Fruit fly (Drosophila melanogaster): Measurements from ENCODE around the gene cad.

The cad gene

DNA sequence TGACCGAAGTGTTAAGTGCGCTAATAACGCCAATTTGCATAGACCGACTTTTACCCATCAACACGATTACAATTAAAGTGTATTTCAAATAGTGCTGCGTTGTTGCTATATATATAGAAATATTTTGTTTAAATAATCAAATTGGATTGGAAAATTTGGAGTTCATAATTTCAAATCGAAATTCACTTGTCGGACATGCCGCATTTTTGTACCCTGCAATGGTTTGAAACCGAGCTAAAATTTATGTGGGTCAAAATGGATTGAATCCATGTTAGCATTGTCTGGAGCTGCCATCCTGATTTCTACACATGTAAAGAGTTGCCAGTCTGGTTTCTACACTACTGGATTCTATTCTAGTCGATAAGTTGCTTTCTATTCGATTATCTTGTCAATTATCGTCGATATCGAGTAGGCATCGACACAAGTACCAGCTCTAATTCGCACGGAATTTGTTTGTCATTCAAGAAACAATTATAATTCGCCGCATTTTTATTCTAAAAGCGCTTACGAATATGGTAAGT lies 16.8 kb downstream of the cad start, which contains the start of gene Pomp (continued):
- TF ChIP-seq Ada2b (GFP tag; IDR thresholded peaks at IDR 0.05) (peak; percentile 80), CG16815 (GFP tag; optimal IDR thresholded peaks at IDR 0.05) (peak; percentile 70), CG3838 (GFP tag; optimal IDR thresholded peaks at IDR 0.05) (no peak), CG18764 (GFP tag; optimal IDR thresholded peaks at IDR 0.05) (peak; percentile 84), CG11696 (GFP tag; IDR thresholded peaks at IDR 0.05) (peak; percentile 69), CG30431 (GFP tag; optimal IDR thresholded peaks at IDR 0.05) (peak; percentile 72), br (optimal IDR thresholded peaks at IDR 0.05) (no peak), sc (optimal IDR thresholded peaks at IDR 0.05) (no peak), sc (GFP tag; optimal IDR thresholded peaks at IDR 0.05) (peak; percentile 35), pho (GFP tag; optimal IDR thresholded peaks at IDR 0.05) (peak; percentile 33), sr (GFP tag; IDR thresholded peaks at IDR 0.05) (peak; percentile 56; the same call in 2 of the 3 replicates), tup (GFP tag; optimal IDR thresholded peaks at IDR 0.05) (peak; percentile 72), MTF-1 (GFP tag; optimal IDR thresholded peaks at IDR 0.05; ENCODE audit: borderline replicate concordance) (peak; percentile 75), Hr78 (GFP tag; optimal IDR thresholded peaks at IDR 0.05) (peak in 1 of 2 experiments; percentile 72), fd64A (GFP tag; optimal IDR thresholded peaks at IDR 0.05) (peak; percentile 48), tna (GFP tag; IDR thresholded peaks at IDR 0.05; ENCODE audit: partially characterized antibody) (peak; percentile 46; the same call in 1 of the 2 replicates), yki (optimal IDR thresholded peaks at IDR 0.05) (no peak), Stat92E (GFP tag; optimal IDR thresholded peaks at IDR 0.05) (peak in 1 of 3 experiments; percentile 47), CG13123 (GFP tag; optimal IDR thresholded peaks at IDR 0.05) (peak; percentile 70), zf30C (GFP tag; optimal IDR thresholded peaks at IDR 0.05) (peak; percentile 0), GATAe (GFP tag; conservative IDR thresholded peaks at IDR 0.05) (peak; percentile 42; the same call in 1 of the 2 replicates), Dbx (GFP tag; IDR thresholded peaks at IDR 0.05) (peak; percentile 81; the same call in 2 of the 3 replicates), lola (GFP tag; optimal IDR thresholded peaks at IDR 0.05) (peak in 1 of 3 experiments; percentile 70), trh (GFP tag; optimal IDR thresholded peaks at IDR 0.05) (peak; percentile 39), MESR4 (GFP tag; optimal IDR thresholded peaks at IDR 0.05) (peak; percentile 78), CG9609 (GFP tag; optimal IDR thresholded peaks at IDR 0.05) (peak; percentile 51), CG2116 (GFP tag; optimal IDR thresholded peaks at IDR 0.05) (peak; percentile 79), Med (GFP tag) (peak; percentile 90), grn (GFP tag; optimal IDR thresholded peaks at IDR 0.05) (peak; percentile 30), Dip3 (GFP tag; optimal IDR thresholded peaks at IDR 0.05) (peak; percentile 62), CG12236 (GFP tag; optimal IDR thresholded peaks at IDR 0.05) (no peak), eve (GFP tag; optimal IDR thresholded peaks at IDR 0.05) (no peak), CG2875 (GFP tag; optimal IDR thresholded peaks at IDR 0.05) (peak; percentile 80), CG4617 (GFP tag; optimal IDR thresholded peaks at IDR 0.05; ENCODE audit: borderline replicate concordance) (peak; percentile 60), zen (tag; optimal IDR thresholded peaks at IDR 0.05) (peak; percentile 86), HLHmδ (GFP tag; optimal IDR thresholded peaks at IDR 0.05) (no peak), Aef1 (GFP tag; IDR thresholded peaks at IDR 0.05) (peak; percentile 81), CTCF (GFP tag; optimal IDR thresholded peaks at IDR 0.05) (peak; percentile 78), ERR (GFP tag; optimal IDR thresholded peaks at IDR 0.05) (peak; percentile 25), CG11695 (GFP tag; IDR thresholded peaks at IDR 0.05) (peak; percentile 88), Ets65A (GFP tag) (peak; percentile 95), tio (GFP tag; optimal IDR thresholded peaks at IDR 0.05) (peak; percentile 75), Xbp1 (GFP tag; optimal IDR thresholded peaks at IDR 0.05) (peak; percentile 87), Hey (tag; optimal IDR thresholded peaks at IDR 0.05) (no peak), gt (GFP tag; IDR thresholded peaks at IDR 0.05) (peak; percentile 64), crol (GFP tag; IDR thresholded peaks at IDR 0.05) (peak; percentile 35; the same call in 1 of the 2 replicates), CG17385 (GFP tag; optimal IDR thresholded peaks at IDR 0.05) (peak; percentile 76), CG17912 (GFP tag; optimal IDR thresholded peaks at IDR 0.05) (no peak), CG12071 (GFP tag; optimal IDR thresholded peaks at IDR 0.05) (peak; percentile 86), mam (GFP tag; optimal IDR thresholded peaks at IDR 0.05) (peak; percentile 76), dmrt99B (tag; optimal IDR thresholded peaks at IDR 0.05) (peak; percentile 89)

Measured in whole organism, embryonic.